Worm (Caenorhabditis elegans): ENCODE data around the gene C06B8.7.

C06B8.7 gene

ce11 chrV:15559047-15559446 is 60.5 kb downstream of the C06B8.7 start, which contains the start of gene acr-18:
Gene acr-18, minus strand, starts transcription at chrV:15559147.
- no peak for TF ChIP-seq B0310.2 (tag; optimal IDR thresholded peaks at IDR 0.05)
- no peak for TF ChIP-seq hmg-4 (GFP tag; optimal IDR thresholded peaks at IDR 0.05)
- TF ChIP-seq tra-4 (tag; optimal IDR thresholded peaks at IDR 0.05) = no peak
- no peak for TF ChIP-seq hnd-1 (tag; optimal IDR thresholded peaks at IDR 0.05)
- TF ChIP-seq scrt-1 (GFP tag; IDR thresholded peaks at IDR 0.05) = no peak
- no peak for TF ChIP-seq ceh-36 (tag; optimal IDR thresholded peaks at IDR 0.05)
- TF ChIP-seq tbx-37 (GFP tag; conservative IDR thresholded peaks at IDR 0.05) = no peak
- TF ChIP-seq aly-1 (tag; optimal IDR thresholded peaks at IDR 0.05) = no peak
- TF ChIP-seq pes-1 (GFP tag; IDR thresholded peaks at IDR 0.05) = no peak
- no peak for TF ChIP-seq flt-1 (GFP tag; IDR thresholded peaks at IDR 0.05)

ce11 chrV:15559729-15560128 is 61.2 kb downstream of the C06B8.7 start:
- no peak for TF ChIP-seq scrt-1 (GFP tag; IDR thresholded peaks at IDR 0.05)
- no peak for TF ChIP-seq tra-4 (tag; optimal IDR thresholded peaks at IDR 0.05)
- TF ChIP-seq flt-1 (GFP tag; IDR thresholded peaks at IDR 0.05) = no peak
- no peak for TF ChIP-seq ets-7 (tag; optimal IDR thresholded peaks at IDR 0.05)
- no peak for TF ChIP-seq hmg-4 (GFP tag; optimal IDR thresholded peaks at IDR 0.05)
- TF ChIP-seq ceh-13 (GFP tag; optimal IDR thresholded peaks at IDR 0.05) = no peak
- no peak for TF ChIP-seq tbx-37 (GFP tag; conservative IDR thresholded peaks at IDR 0.05)
